Fruit fly (Drosophila melanogaster) whole organism, embryonic: ENCODE measurements around the gene RpS3.

ENCODE experiments used
- CG10366 ChIP-seq: fragments of 200-800 bp; sonication (Bioruptor generic); IDR thresholded peaks from 2 replicates; pipeline ENCODE4 v1.3.6; 2022; ENCODE audit warnings: missing biosample characterization, missing genetic modification characterization
- CG10543 ChIP-seq: fragments of 200-800 bp; sonication (Bioruptor generic); optimal IDR thresholded peaks from 3 replicates; lab custom pipeline; 2017; ENCODE audit warnings: missing biosample characterization, mild to moderate bottlenecking, missing genetic modification characterization, moderate library complexity
- CG11560 ChIP-seq: fragments of 200-800 bp; sonication (Bioruptor generic); IDR thresholded peaks from 3 replicates; pipeline ENCODE4 v1.3.6; 2022; ENCODE audit warnings: missing biosample characterization, missing genetic modification characterization
- CG11723 ChIP-seq: fragments of 200-800 bp; sonication (Bioruptor generic); optimal IDR thresholded peaks from 2 replicates; lab custom pipeline; 2017; ENCODE audit warnings: missing biosample characterization, mild to moderate bottlenecking, missing genetic modification characterization
- CG12071 ChIP-seq: fragments of 200-800 bp; sonication (Bioruptor generic); optimal IDR thresholded peaks from 3 replicates; lab custom pipeline; 2018; ENCODE audit warnings: missing biosample characterization, mild to moderate bottlenecking, missing genetic modification characterization
- CG12236 ChIP-seq: fragments of 200-800 bp; sonication (Bioruptor generic); optimal IDR thresholded peaks from 2 replicates; lab custom pipeline; 2016; ENCODE audit warnings: missing biosample characterization, missing genetic modification characterization
- CG12744 ChIP-seq: fragments of 200-800 bp; sonication (Bioruptor generic); optimal IDR thresholded peaks from 2 replicates; lab custom pipeline; 2016; ENCODE audit warnings: missing biosample characterization, missing genetic modification characterization
- CG12769 ChIP-seq: fragments of 200-800 bp; sonication (Bioruptor generic); optimal IDR thresholded peaks from 2 replicates; lab custom pipeline; 2019; ENCODE audit warnings: missing biosample characterization, mild to moderate bottlenecking, missing genetic modification characterization, moderate library complexity
- CG14441 ChIP-seq: fragments of 200-800 bp; sonication (Bioruptor generic); IDR thresholded peaks from 2 replicates; pipeline ENCODE4 v1.3.6; 2022; ENCODE audit warnings: missing biosample characterization, missing genetic modification characterization
- CG17385 ChIP-seq: fragments of 200-800 bp; sonication (Bioruptor generic); optimal IDR thresholded peaks from 3 replicates; lab custom pipeline; 2018; ENCODE audit warnings: missing biosample characterization, mild to moderate bottlenecking, missing genetic modification characterization
- CG17829 ChIP-seq: fragments of 200-800 bp; optimal IDR thresholded peaks from 2 replicates; lab custom pipeline; 2019; ENCODE audit warnings: missing biosample characterization, mild to moderate bottlenecking, missing genetic modification characterization, moderate library complexity
- CG18764 ChIP-seq: fragments of 200-800 bp; sonication (Bioruptor generic); optimal IDR thresholded peaks from 3 replicates; lab custom pipeline; 2016; ENCODE audit warnings: missing biosample characterization, missing genetic modification characterization
- CG3163 ChIP-seq: fragments of 200-800 bp; sonication (Bioruptor generic); optimal IDR thresholded peaks from 3 replicates; lab custom pipeline; 2016; ENCODE audit warnings: missing biosample characterization, missing genetic modification characterization
- CG3847 ChIP-seq: fragments of 200-800 bp; sonication (Bioruptor generic); IDR thresholded peaks from 2 replicates; pipeline ENCODE4 v1.3.6; 2022; ENCODE audit warnings: missing biosample characterization, missing genetic modification characterization
- CG42726 ChIP-seq: fragments of 200-800 bp; sonication (Bioruptor generic); IDR thresholded peaks from 2 replicates; pipeline ENCODE4 v1.3.6; 2022; ENCODE audit warnings: missing biosample characterization, missing genetic modification characterization; ENCODE audit not compliant: partially characterized antibody
- CG6854 ChIP-seq: fragments of 200-800 bp; sonication (Bioruptor generic); optimal IDR thresholded peaks from 3 replicates; lab custom pipeline; 2017; ENCODE audit warnings: missing biosample characterization, mild to moderate bottlenecking, missing genetic modification characterization
- CG7271 ChIP-seq: fragments of 200-800 bp; sonication (Bioruptor generic); optimal IDR thresholded peaks from 2 replicates; lab custom pipeline; 2018; ENCODE audit warnings: missing biosample characterization, mild to moderate bottlenecking, missing genetic modification characterization, moderate library complexity
- CG9797 ChIP-seq: fragments of 200-800 bp; sonication (Bioruptor generic); optimal IDR thresholded peaks from 3 replicates; lab custom pipeline; 2018; ENCODE audit warnings: missing biosample characterization, mild to moderate bottlenecking, missing genetic modification characterization
- Dfd ChIP-seq, 2 experiments: fragments of >200 bp; optimal IDR thresholded peaks; 2 replicates each; lab custom pipeline; 2017; ENCODE audit warnings: missing biosample characterization in 2 of 2, missing genetic modification characterization in 2 of 2
- Dip2 ChIP-seq: fragments of 200-800 bp; sonication (Bioruptor generic); IDR thresholded peaks from 2 replicates; pipeline ENCODE4 v1.3.6; 2022; ENCODE audit warnings: missing biosample characterization, missing genetic modification characterization
- Dip3 ChIP-seq: fragments of 200-800 bp; sonication (Bioruptor generic); optimal IDR thresholded peaks from 3 replicates; lab custom pipeline; 2016; ENCODE audit warnings: missing biosample characterization, missing genetic modification characterization
- E2f1 ChIP-seq: fragments of 200-800 bp; sonication (Bioruptor generic); IDR thresholded peaks from 2 replicates; pipeline ENCODE4 v1.3.6; 2022; ENCODE audit warnings: missing biosample characterization, missing genetic modification characterization
- ERR ChIP-seq: fragments of 200-800 bp; sonication (Bioruptor generic); optimal IDR thresholded peaks from 2 replicates; lab custom pipeline; 2016; ENCODE audit warnings: missing biosample characterization, missing genetic modification characterization
- Elba2 ChIP-seq: fragments of 200-800 bp; sonication (Bioruptor generic); optimal IDR thresholded peaks from 3 replicates; lab custom pipeline; 2016; ENCODE audit warnings: missing biosample characterization, missing genetic modification characterization
- Hey ChIP-seq: fragments of 200-800 bp; sonication (Bioruptor generic); optimal IDR thresholded peaks from 3 replicates; lab custom pipeline; 2018; ENCODE audit warnings: missing biosample characterization, mild to moderate bottlenecking, missing genetic modification characterization
- HmgZ ChIP-seq: fragments of 200-800 bp; sonication (Bioruptor generic); optimal IDR thresholded peaks from 2 replicates; lab custom pipeline; 2018; ENCODE audit warnings: missing biosample characterization, mild to moderate bottlenecking, missing genetic modification characterization
- Lim3 ChIP-seq: fragments of 200-800 bp; sonication (Bioruptor generic); IDR thresholded peaks from 2 replicates; pipeline ENCODE4 v1.3.6; 2022; ENCODE audit warnings: missing biosample characterization, missing genetic modification characterization
- Nf-YC ChIP-seq: fragments of 200-800 bp; optimal IDR thresholded peaks from 3 replicates; lab custom pipeline; 2019; ENCODE audit warnings: missing biosample characterization, mild to moderate bottlenecking, missing genetic modification characterization, moderate library complexity
- Oli ChIP-seq: fragments of 200-800 bp; sonication (Bioruptor generic); optimal IDR thresholded peaks from 2 replicates; lab custom pipeline; 2018; ENCODE audit warnings: missing biosample characterization, mild to moderate bottlenecking, missing genetic modification characterization, moderate library complexity
- Pdp1 ChIP-seq, 2 experiments: fragments of 200-800 bp; sonication (Bioruptor generic); optimal IDR thresholded peaks; 3 replicates each; lab custom pipeline; 2016; ENCODE audit warnings: missing biosample characterization in 2 of 2, missing genetic modification characterization in 2 of 2, mild to moderate bottlenecking in 1 of 2, moderate library complexity in 1 of 2
- Rx ChIP-seq: fragments of 200-800 bp; sonication (Bioruptor generic); IDR thresholded peaks from 2 replicates; pipeline ENCODE4 v1.3.6; 2022; ENCODE audit warnings: missing biosample characterization, missing genetic modification characterization
- Sin3A ChIP-seq: fragments of >200 bp; optimal IDR thresholded peaks from 2 replicates; lab custom pipeline; 2018
- Trl ChIP-seq, 3 experiments: fragments of >200 bp in 2 of 3; fragments of 200-800 bp in 1 of 3; sonication (Bioruptor generic) in 1 of 3; optimal IDR thresholded peaks; 2 replicates in 1 of 3; 3 replicates in 2 of 3; lab custom pipeline; 2016 to 2017; ENCODE audit warnings: missing biosample characterization in 1 of 3, missing genetic modification characterization in 1 of 3
- az2 ChIP-seq: fragments of 200-800 bp; sonication (Bioruptor generic); optimal IDR thresholded peaks from 3 replicates; lab custom pipeline; 2016; ENCODE audit warnings: missing biosample characterization, missing genetic modification characterization
- bowl ChIP-seq: fragments of 200-800 bp; sonication (Bioruptor generic); IDR thresholded peaks from 2 replicates; pipeline ENCODE4 v1.3.6; 2022; ENCODE audit warnings: missing biosample characterization, missing genetic modification characterization
- chn ChIP-seq: fragments of 200-800 bp; sonication (Bioruptor generic); optimal IDR thresholded peaks from 2 replicates; lab custom pipeline; 2016; ENCODE audit warnings: missing biosample characterization, missing genetic modification characterization
- croc ChIP-seq: fragments of 200-800 bp; sonication (Bioruptor generic); conservative IDR thresholded peaks from 3 replicates; pipeline ENCODE4 v1.3.6; 2022; ENCODE audit warnings: missing biosample characterization, missing genetic modification characterization
- disco-r ChIP-seq: fragments of 200-800 bp; sonication (Bioruptor generic); optimal IDR thresholded peaks from 2 replicates; lab custom pipeline; 2016; ENCODE audit warnings: missing biosample characterization, missing genetic modification characterization
- dm ChIP-seq: fragments of 200-800 bp; sonication (Bioruptor generic); optimal IDR thresholded peaks from 3 replicates; lab custom pipeline; 2016; ENCODE audit warnings: missing biosample characterization, missing genetic modification characterization
- dpn ChIP-seq, 2 experiments: fragments of 200-800 bp; sonication (Bioruptor generic); optimal IDR thresholded peaks; 3 replicates each; lab custom pipeline; 2016; ENCODE audit warnings: missing biosample characterization in 2 of 2, missing genetic modification characterization in 2 of 2
- eyg ChIP-seq: fragments of 200-800 bp; sonication (Bioruptor generic); optimal IDR thresholded peaks from 3 replicates; lab custom pipeline; 2016; ENCODE audit warnings: missing biosample characterization, missing genetic modification characterization
- ham ChIP-seq: fragments of 200-800 bp; sonication (Bioruptor generic); IDR thresholded peaks from 2 replicates; pipeline ENCODE4 v1.3.6; 2022; ENCODE audit warnings: missing biosample characterization, missing genetic modification characterization
- klu ChIP-seq: fragments of 200-800 bp; sonication (Bioruptor generic); IDR thresholded peaks from 2 replicates; pipeline ENCODE4 v1.3.6; 2022; ENCODE audit warnings: missing biosample characterization, missing genetic modification characterization
- lab ChIP-seq: fragments of 200-800 bp; sonication (Bioruptor generic); optimal IDR thresholded peaks from 3 replicates; lab custom pipeline; 2017; ENCODE audit warnings: missing biosample characterization, missing genetic modification characterization, mild to moderate bottlenecking, moderate library complexity, missing genetic modification reagents
- nerfin-2 ChIP-seq: fragments of 200-800 bp; sonication (Bioruptor generic); IDR thresholded peaks from 2 replicates; pipeline ENCODE4 v1.3.6; 2022; ENCODE audit warnings: missing biosample characterization, missing genetic modification characterization; ENCODE audit not compliant: partially characterized antibody
- pnt ChIP-seq: fragments of 200-800 bp; sonication (Bioruptor generic); optimal IDR thresholded peaks from 3 replicates; lab custom pipeline; 2016; ENCODE audit warnings: missing biosample characterization, missing genetic modification characterization
- sima ChIP-seq: fragments of 200-800 bp; sonication (Bioruptor generic); optimal IDR thresholded peaks from 2 replicates; lab custom pipeline; 2016; ENCODE audit warnings: missing biosample characterization, missing genetic modification characterization
- tgo ChIP-seq: fragments of 200-800 bp; sonication (Bioruptor generic); IDR thresholded peaks from 3 replicates; pipeline ENCODE4 v1.3.6; 2022; ENCODE audit warnings: missing biosample characterization, missing genetic modification characterization
- tio ChIP-seq: fragments of 200-800 bp; sonication (Bioruptor generic); optimal IDR thresholded peaks from 2 replicates; lab custom pipeline; 2017; ENCODE audit warnings: missing biosample characterization, missing genetic modification characterization, inconsistent platforms
- wdn ChIP-seq: fragments of 200-800 bp; sonication (Bioruptor generic); IDR thresholded peaks from 2 replicates; pipeline ENCODE4 v1.3.6; 2022; ENCODE audit warnings: missing biosample characterization, missing genetic modification characterization
- wek ChIP-seq: fragments of 200-800 bp; sonication (Bioruptor generic); optimal IDR thresholded peaks from 3 replicates; lab custom pipeline; 2018; ENCODE audit warnings: missing biosample characterization, mild to moderate bottlenecking, missing genetic modification characterization, moderate library complexity

Gene RpS3

DNA sequence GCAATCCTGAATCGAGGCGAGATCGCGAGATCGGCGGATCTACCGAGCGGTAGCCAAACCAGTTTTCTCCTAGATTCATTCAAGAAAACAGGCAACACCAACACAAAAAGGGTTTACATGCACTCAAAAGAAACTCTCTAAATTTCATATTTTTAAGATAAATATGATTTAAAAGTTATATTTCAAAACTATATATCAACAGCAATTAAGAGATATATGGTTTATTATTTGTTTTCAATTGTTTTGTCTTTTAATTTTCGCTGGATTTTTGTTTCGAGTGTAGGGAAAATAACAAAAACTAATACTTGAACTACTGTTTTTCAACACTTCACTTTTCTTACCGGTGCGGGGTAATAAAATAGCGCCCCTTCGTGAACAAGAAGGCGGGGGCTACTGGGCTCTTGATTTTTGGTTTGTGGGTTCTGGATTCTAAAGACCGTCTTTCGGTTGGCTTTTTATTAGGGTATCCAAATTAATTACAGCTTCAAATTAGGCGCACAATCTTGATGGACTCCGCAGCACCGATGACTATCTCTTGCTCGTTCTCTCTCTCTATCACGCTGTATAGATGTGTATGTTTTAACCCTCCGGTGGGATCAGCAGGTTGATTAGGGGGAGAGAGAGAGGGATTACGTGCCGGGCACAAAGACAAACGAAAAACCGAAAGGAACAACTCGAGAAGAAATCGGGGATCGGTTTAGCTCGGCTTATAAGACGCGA lies 13.4 kb upstream of the RpS3 start (continued):
- no peak for TF ChIP-seq CG10543 (GFP tag; lab: Kevin White, UChicago)
- no peak for TF ChIP-seq nerfin-2 (GFP tag; lab: Robert Waterston, UW)
- no peak for TF ChIP-seq CG12071 (GFP tag; lab: Kevin White, UChicago)
- peak; percentile 44 for TF ChIP-seq tio (GFP tag; lab: Kevin White, UChicago)
- no peak for TF ChIP-seq pnt (GFP tag; lab: Kevin White, UChicago)
- no peak for TF ChIP-seq dm
- no peak for TF ChIP-seq wdn (GFP tag; lab: Robert Waterston, UW)
- TF ChIP-seq Trl (optimal IDR thresholded peaks at IDR 0.05; lab: Kevin White, UChicago) = peak in 1 of 2 experiments; percentile 13
- no peak for TF ChIP-seq Trl (GFP tag; optimal IDR thresholded peaks at IDR 0.05; lab: Kevin White, UChicago)
- TF ChIP-seq CG3847 (GFP tag; lab: Robert Waterston, UW) = no peak
- no peak for TF ChIP-seq CG12744 (GFP tag; lab: Kevin White, UChicago)
- TF ChIP-seq CG12769 = no peak
- no peak for TF ChIP-seq E2f1 (GFP tag; lab: Robert Waterston, UW)
- TF ChIP-seq Dip2 (GFP tag; lab: Robert Waterston, UW) = no peak
- TF ChIP-seq CG6854 (GFP tag; lab: Kevin White, UChicago) = no peak
- no peak for TF ChIP-seq Lim3 (GFP tag; lab: Robert Waterston, UW)
- TF ChIP-seq CG10366 (GFP tag; lab: Robert Waterston, UW) = no peak
- peak; percentile 9 for TF ChIP-seq CG17385 (GFP tag; lab: Kevin White, UChicago)
- no peak for TF ChIP-seq CG9797 (GFP tag; lab: Kevin White, UChicago)
- TF ChIP-seq croc (GFP tag; lab: Robert Waterston, UW) = peak; percentile 46
- TF ChIP-seq disco-r (GFP tag; lab: Kevin White, UChicago) = no peak
- TF ChIP-seq Sin3A = no peak
- TF ChIP-seq CG42726 = no peak
- TF ChIP-seq CG7271 = peak; percentile 55
- no peak for TF ChIP-seq CG3163
- no peak for TF ChIP-seq Rx (GFP tag; lab: Robert Waterston, UW)
- no peak for TF ChIP-seq ERR
- TF ChIP-seq CG11560 = no peak
- no peak for TF ChIP-seq HmgZ (tag; lab: Kevin White, UChicago)
- no peak for TF ChIP-seq Hey (tag; lab: Kevin White, UChicago)
- TF ChIP-seq tgo = 0 out of 3 replicates have a peak, but pooled peaks have one; percentile 13
- TF ChIP-seq Oli (tag; lab: Kevin White, UChicago) = peak; percentile 23
- TF ChIP-seq wek (GFP tag; lab: Kevin White, UChicago) = no peak
- TF ChIP-seq eyg (GFP tag; lab: Kevin White, UChicago) = no peak
- TF ChIP-seq CG18764 (GFP tag; lab: Kevin White, UChicago) = no peak
- no peak for TF ChIP-seq Dip3 (GFP tag; lab: Kevin White, UChicago)
- no peak for TF ChIP-seq CG11723 (GFP tag; lab: Kevin White, UChicago)
- no peak for TF ChIP-seq chn
- no peak for TF ChIP-seq CG12236 (GFP tag; lab: Kevin White, UChicago)
- TF ChIP-seq ham = no peak
- no peak for TF ChIP-seq Dfd (GFP tag; optimal IDR thresholded peaks at IDR 0.05; lab: Kevin White, UChicago)
- no peak for TF ChIP-seq sima
- TF ChIP-seq bowl = no peak
- TF ChIP-seq CG17829 (tag; lab: Kevin White, UChicago) = peak; percentile 77
- TF ChIP-seq CG14441 (GFP tag; lab: Robert Waterston, UW) = no peak
- TF ChIP-seq dpn (GFP tag; optimal IDR thresholded peaks at IDR 0.05; lab: Kevin White, UChicago) = no peak
- no peak for TF ChIP-seq Nf-YC (tag; lab: Kevin White, UChicago)
- TF ChIP-seq klu (GFP tag; lab: Robert Waterston, UW) = no peak
- peak; percentile 34 for TF ChIP-seq az2
- peak in 1 of 2 experiments; percentile 10 for TF ChIP-seq Pdp1 (GFP tag; optimal IDR thresholded peaks at IDR 0.05; lab: Kevin White, UChicago)
- no peak for TF ChIP-seq Elba2 (GFP tag; lab: Kevin White, UChicago)
- peak; percentile 9 for TF ChIP-seq lab
